Worm (Caenorhabditis elegans): ENCODE data around the gene W08F4.5.
"Not testable (repeated sequence)": the region's sequence is repeated elsewhere in the genome, so short reads cannot be mapped to it uniquely, and the experiment has no call there.

W08F4.5 gene

DNA sequence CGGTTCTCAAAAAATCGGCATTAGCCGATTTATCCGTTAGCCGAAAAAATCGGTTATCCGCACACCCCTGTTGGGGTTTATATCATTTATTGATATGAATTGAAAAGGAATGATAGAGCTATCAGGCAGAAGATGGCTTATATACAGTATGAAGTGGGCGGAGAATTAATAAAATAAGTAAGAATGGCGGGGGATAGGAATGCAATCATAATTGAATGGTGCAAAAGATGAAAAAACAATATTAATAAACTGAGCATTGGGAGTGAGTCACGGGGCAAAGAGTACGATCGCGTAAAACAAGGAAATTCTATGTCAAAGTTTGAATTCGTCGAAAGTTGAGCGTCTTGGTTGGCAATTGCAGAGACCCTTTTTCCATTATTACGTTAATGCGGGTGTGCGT, 31.9 kb downstream of the W08F4.5 start, which contains the start of gene T27A1.2:
T27A1.2 (minus strand) TSS at position 101 of the 400 bp plus-strand sequence.
- no peak for TF ChIP-seq ceh-24 (tag; optimal IDR thresholded peaks at IDR 0.05)
- TF ChIP-seq tbx-2 (tag; optimal IDR thresholded peaks at IDR 0.05) = no peak
- TF ChIP-seq ama-1 (optimal IDR thresholded peaks at IDR 0.05) = no peak
- no peak for TF ChIP-seq hlh-15 (tag; optimal IDR thresholded peaks at IDR 0.05)
- no peak for TF ChIP-seq K02D7.2 (tag; optimal IDR thresholded peaks at IDR 0.05)
- TF ChIP-seq ceh-31 (tag; optimal IDR thresholded peaks at IDR 0.05) = no peak
- TF ChIP-seq pros-1 (tag; optimal IDR thresholded peaks at IDR 0.05) = no peak
- TF ChIP-seq unc-86 (tag; optimal IDR thresholded peaks at IDR 0.05) = no peak

DNA sequence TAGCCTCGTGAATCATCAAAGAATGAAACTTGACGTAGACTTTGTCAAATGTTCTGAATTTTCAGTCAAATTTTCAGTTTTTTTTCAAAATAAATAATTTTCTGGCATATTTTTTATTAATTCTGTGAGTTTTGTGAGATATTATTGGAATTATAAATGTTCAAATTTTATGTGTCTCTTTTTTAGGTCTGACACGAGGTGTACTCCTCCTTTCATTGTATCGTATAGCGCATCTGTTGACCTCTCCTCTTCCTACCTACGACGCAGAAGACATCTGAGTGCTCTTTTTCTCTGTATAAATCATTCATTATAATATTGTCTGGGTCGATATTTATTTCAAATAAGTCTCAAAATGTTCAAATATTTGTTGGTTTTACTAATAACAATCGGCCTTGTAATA, 33.5 kb downstream of the W08F4.5 start, which contains the start of gene T27A1.3:
T27A1.3 (plus strand) TSS at position 301 of the 400 bp plus-strand sequence.
- not testable (repeated sequence) for TF ChIP-seq ref-2 (tag; optimal IDR thresholded peaks at IDR 0.05); unc-3 (GFP tag; conservative IDR thresholded peaks at IDR 0.05); unc-3 (tag; optimal IDR thresholded peaks at IDR 0.05); hlh-8 (tag; optimal IDR thresholded peaks at IDR 0.05)

DNA sequence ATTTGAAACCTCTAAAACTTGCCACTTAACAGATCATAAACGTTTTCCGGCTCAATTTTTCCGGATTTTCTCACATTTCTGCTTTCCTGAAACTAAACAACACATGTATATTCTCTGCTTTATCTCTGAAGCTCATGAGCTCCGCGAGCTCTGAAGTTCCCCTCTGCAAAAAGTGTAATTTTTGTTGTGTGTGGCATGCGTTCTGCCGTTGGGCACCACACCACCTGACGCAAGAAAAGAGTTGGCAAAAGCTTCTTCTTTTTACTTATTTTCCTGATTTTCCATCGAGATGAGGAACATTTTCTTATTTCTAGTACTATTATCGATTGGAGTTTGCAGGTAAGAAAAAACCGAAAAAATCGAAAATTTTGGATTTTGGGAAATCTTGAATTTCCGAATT, 42.3 kb downstream of the W08F4.5 start, which contains the start of gene lgc-34:
lgc-34 (plus strand) TSS at position 200 of the 400 bp plus-strand sequence.
- TF ChIP-seq ceh-9 (tag; optimal IDR thresholded peaks at IDR 0.05) (no peak), ceh-18 (tag; optimal IDR thresholded peaks at IDR 0.05) (peak; percentile 32), ceh-19 (GFP tag; optimal IDR thresholded peaks at IDR 0.05) (no peak)

DNA sequence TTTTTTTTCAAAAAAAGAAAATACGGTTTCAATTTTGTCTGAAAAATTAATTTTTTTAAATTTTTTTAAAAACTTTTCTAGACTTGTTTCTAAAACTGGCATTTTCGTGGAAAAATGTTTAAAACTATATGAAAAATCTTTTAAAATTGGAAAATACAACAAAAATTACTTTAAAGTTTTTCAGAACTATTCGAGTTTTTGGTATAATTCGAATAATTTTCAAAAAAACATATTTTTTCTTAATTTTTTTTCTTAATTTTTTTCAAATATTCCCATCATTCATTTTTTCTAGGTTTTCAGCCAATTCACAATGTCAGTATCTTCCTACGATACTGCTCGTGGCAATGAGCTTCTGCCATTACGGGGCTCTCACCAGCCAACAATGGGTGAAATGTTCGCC, 46.4 kb downstream of the W08F4.5 start, which contains the start of gene slc-36.2:
slc-36.2 (plus strand) TSS at position 301 of the 400 bp plus-strand sequence.
- TF ChIP-seq ceh-19 (GFP tag; optimal IDR thresholded peaks at IDR 0.05) (no peak), unc-42 (tag; optimal IDR thresholded peaks at IDR 0.05) (no peak), pag-3 (tag; optimal IDR thresholded peaks at IDR 0.05; ENCODE audit: borderline replicate concordance) (no peak), lim-6 (tag; optimal IDR thresholded peaks at IDR 0.05) (no peak), elt-4 (tag; optimal IDR thresholded peaks at IDR 0.05) (no peak), nhr-232 (tag; optimal IDR thresholded peaks at IDR 0.05) (no peak), ceh-9 (tag; optimal IDR thresholded peaks at IDR 0.05) (no peak), hlh-13 (GFP tag; optimal IDR thresholded peaks at IDR 0.05) (no peak), Y22D7AL.16 (tag; optimal IDR thresholded peaks at IDR 0.05) (no peak), ama-1 (optimal IDR thresholded peaks at IDR 0.05) (no peak), ceh-30 (tag; optimal IDR thresholded peaks at IDR 0.05) (no peak), pha-2 (tag; optimal IDR thresholded peaks at IDR 0.05) (no peak), lin-11 (tag; optimal IDR thresholded peaks at IDR 0.05) (no peak), hlh-15 (tag; optimal IDR thresholded peaks at IDR 0.05) (no peak), ceh-31 (tag; optimal IDR thresholded peaks at IDR 0.05) (no peak)

DNA sequence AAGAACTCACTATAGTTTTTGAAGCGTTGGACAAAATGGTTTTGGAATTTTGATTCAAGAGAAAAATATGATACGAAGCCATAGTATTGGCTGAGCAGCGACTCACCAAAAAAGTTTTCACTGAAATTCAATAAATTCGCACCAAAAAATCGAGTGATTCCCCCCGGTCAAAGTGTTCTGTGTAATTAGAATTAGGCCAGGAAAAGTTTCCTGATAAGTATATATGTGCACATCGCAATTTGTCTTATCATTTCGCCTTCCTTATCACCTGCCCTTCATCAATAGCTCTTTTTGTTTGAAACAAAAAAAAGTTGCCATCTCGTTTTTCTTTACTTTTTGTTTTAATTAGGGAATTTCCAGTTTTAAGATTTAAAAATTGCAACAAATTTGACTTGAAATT, 47.0 kb downstream of the W08F4.5 start:
- TF ChIP-seq ceh-14 (tag; optimal IDR thresholded peaks at IDR 0.05) (no peak), elt-2 (tag; optimal IDR thresholded peaks at IDR 0.05) (peak; percentile 90)
